Fruit fly (Drosophila melanogaster): Measurements from ENCODE around the gene Ipk2.

Gene Ipk2

dm6 chr2L:523165-523835, 50.8 kb downstream of the Ipk2 start (continued):
- TF ChIP-seq Hr51 (GFP tag; optimal IDR thresholded peaks at IDR 0.05): peak in 1 of 2 experiments; percentile 13
- TF ChIP-seq CG15514 (GFP tag; optimal IDR thresholded peaks at IDR 0.05): peak; percentile 55
- TF ChIP-seq CG13287 (GFP tag; IDR thresholded peaks at IDR 0.05; ENCODE audit: partially characterized antibody): peak; percentile 74
- TF ChIP-seq CrebB (tag; optimal IDR thresholded peaks at IDR 0.05): peak; percentile 14
- TF ChIP-seq CG17385 (GFP tag; optimal IDR thresholded peaks at IDR 0.05): peak; percentile 42
- no peak for TF ChIP-seq CG1647 (GFP tag; optimal IDR thresholded peaks at IDR 0.05)
- TF ChIP-seq lov (optimal IDR thresholded peaks at IDR 0.05): no peak
- TF ChIP-seq lov (GFP tag; IDR thresholded peaks at IDR 0.05): 0 out of 3 replicates have a peak, but pooled peaks have one; percentile 13
- TF ChIP-seq ind (GFP tag; optimal IDR thresholded peaks at IDR 0.05): no peak
- no peak for TF ChIP-seq danr (GFP tag; IDR thresholded peaks at IDR 0.05)
- no peak for TF ChIP-seq cas (GFP tag; IDR thresholded peaks at IDR 0.05)
- peak; percentile 25; the same call in 1 of the 2 replicates for TF ChIP-seq stc (GFP tag; IDR thresholded peaks at IDR 0.05)
- no peak for TF ChIP-seq CG12155 (GFP tag; optimal IDR thresholded peaks at IDR 0.05)
- 0 out of 2 replicates have a peak, but pooled peaks have one; percentile 12 for TF ChIP-seq Ada2b (GFP tag; IDR thresholded peaks at IDR 0.05)
- TF ChIP-seq fd96Cb (tag; optimal IDR thresholded peaks at IDR 0.05): no peak
- TF ChIP-seq dati (GFP tag; IDR thresholded peaks at IDR 0.05): no peak
- TF ChIP-seq Lhr (GFP tag; optimal IDR thresholded peaks at IDR 0.05): no peak
- TF ChIP-seq Dp (GFP tag; optimal IDR thresholded peaks at IDR 0.05): no peak
- TF ChIP-seq CG6683 (GFP tag; optimal IDR thresholded peaks at IDR 0.05): no peak
- TF ChIP-seq CG1603 (tag; optimal IDR thresholded peaks at IDR 0.05): peak; percentile 45
- TF ChIP-seq nau (GFP tag; optimal IDR thresholded peaks at IDR 0.05): peak; percentile 73
- TF ChIP-seq ash1 (GFP tag; optimal IDR thresholded peaks at IDR 0.05): peak; percentile 35
- TF ChIP-seq oc (tag; optimal IDR thresholded peaks at IDR 0.05): peak; percentile 90
- TF ChIP-seq luna (GFP tag; optimal IDR thresholded peaks at IDR 0.05): no peak
- TF ChIP-seq mirr (GFP tag; optimal IDR thresholded peaks at IDR 0.05): peak; percentile 72
- peak; percentile 49 for TF ChIP-seq cwo (GFP tag; optimal IDR thresholded peaks at IDR 0.05)
- no peak for TF ChIP-seq Gsc (GFP tag; IDR thresholded peaks at IDR 0.05)
- peak; percentile 41; the same call in 1 of the 2 replicates for TF ChIP-seq ranshi (GFP tag; IDR thresholded peaks at IDR 0.05)
- peak; percentile 88 for TF ChIP-seq cg (GFP tag; optimal IDR thresholded peaks at IDR 0.05)
- peak; percentile 32 for TF ChIP-seq pb (GFP tag; optimal IDR thresholded peaks at IDR 0.05)
- TF ChIP-seq dimm (GFP tag; IDR thresholded peaks at IDR 0.05): no peak
- 0 out of 3 replicates have a peak, but pooled peaks have one; percentile 42 for TF ChIP-seq sr (GFP tag; IDR thresholded peaks at IDR 0.05)
- peak in 1 of 2 experiments; percentile 59 for TF ChIP-seq Pdp1 (GFP tag; optimal IDR thresholded peaks at IDR 0.05)
- TF ChIP-seq shn (GFP tag; optimal IDR thresholded peaks at IDR 0.05): peak; percentile 61
- peak; percentile 81 for TF ChIP-seq chm (GFP tag; IDR thresholded peaks at IDR 0.05)
- TF ChIP-seq ci (GFP tag; IDR thresholded peaks at IDR 0.05): peak; percentile 78; the same call in 2 of the 3 replicates
- peak; percentile 23 for TF ChIP-seq schlank (tag; optimal IDR thresholded peaks at IDR 0.05)
- peak; percentile 33; the same call in 1 of the 2 replicates for TF ChIP-seq MBD-R2 (GFP tag; IDR thresholded peaks at IDR 0.05)
- TF ChIP-seq CG3281 (GFP tag; optimal IDR thresholded peaks at IDR 0.05): peak; percentile 50
- no peak for TF ChIP-seq Abd-B (GFP tag; optimal IDR thresholded peaks at IDR 0.05)
- TF ChIP-seq HmgZ (tag; optimal IDR thresholded peaks at IDR 0.05): peak; percentile 49
- TF ChIP-seq CG7963 (GFP tag; IDR thresholded peaks at IDR 0.05; ENCODE audit: partially characterized antibody): no peak
- TF ChIP-seq fru (optimal IDR thresholded peaks at IDR 0.05): no peak
- peak; percentile 79 for TF ChIP-seq rib (GFP tag; IDR thresholded peaks at IDR 0.05)
- peak; percentile 78 for TF ChIP-seq CG15479 (GFP tag; optimal IDR thresholded peaks at IDR 0.05)
- peak; percentile 25 for TF ChIP-seq CG14710 (tag; optimal IDR thresholded peaks at IDR 0.05)
- TF ChIP-seq CG11695 (GFP tag; IDR thresholded peaks at IDR 0.05): peak; percentile 32; the same call in 2 of the 3 replicates
- TF ChIP-seq CG15601 (tag; optimal IDR thresholded peaks at IDR 0.05): peak; percentile 6
- peak; percentile 20 for TF ChIP-seq dmrt99B (tag; optimal IDR thresholded peaks at IDR 0.05)

All from whole organism, embryonic.